Fruit fly (Drosophila melanogaster) whole organism: ENCODE measurements around the gene kuk.

Experiments used
- CG8478 ChIP-seq: fragments of >200 bp; optimal IDR thresholded peaks from 2 replicates; lab custom pipeline; 2018; ENCODE audit warnings: inconsistent platforms
- pan ChIP-seq: fragments of >200 bp; optimal IDR thresholded peaks from 2 replicates; lab custom pipeline; 2017

DNA sequence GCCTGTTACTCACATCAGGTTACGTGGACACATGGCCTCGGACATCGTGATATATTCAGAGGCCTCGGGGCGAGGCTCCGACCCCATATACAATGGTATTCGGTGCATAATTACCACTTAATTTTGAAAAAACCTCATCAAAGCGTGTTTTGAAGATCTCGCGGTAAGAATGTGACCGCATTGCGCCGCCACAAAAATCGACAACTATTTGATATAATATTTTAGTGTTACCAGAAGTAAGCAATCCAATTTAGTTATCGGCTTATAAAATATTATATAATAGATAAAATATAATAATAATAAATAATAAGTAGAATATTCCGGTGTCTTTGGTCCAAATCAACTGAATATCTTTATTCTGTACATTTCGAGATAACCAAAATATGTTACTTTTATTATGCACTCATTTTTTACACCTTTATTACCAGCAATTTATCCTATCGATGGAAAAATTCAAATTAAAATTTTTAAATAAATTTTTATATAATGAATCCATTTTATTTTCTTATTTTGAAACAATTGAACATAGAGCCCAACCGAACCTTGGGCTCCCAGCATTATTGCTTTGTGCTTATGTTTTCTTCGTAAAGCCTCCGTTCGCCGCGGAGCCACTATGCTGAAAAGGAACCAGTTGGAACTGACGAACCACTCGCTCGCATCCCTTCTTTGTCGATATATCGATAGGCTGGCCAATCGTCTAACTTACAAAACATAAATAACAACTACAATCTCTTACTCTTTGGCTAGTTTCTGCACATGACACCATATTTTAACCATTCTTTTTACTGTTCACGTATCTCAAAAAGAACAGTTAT, 39.8 kb upstream of the kuk start, which contains the start of the genes CG18213 and Trm7-32:
- TF ChIP-seq CG8478 (lab: Kevin White, UChicago) (no peak), pan (lab: Kevin White, UChicago) (no peak)
